Worm (Caenorhabditis elegans): ENCODE data around the gene ZK622.5.

DNA sequence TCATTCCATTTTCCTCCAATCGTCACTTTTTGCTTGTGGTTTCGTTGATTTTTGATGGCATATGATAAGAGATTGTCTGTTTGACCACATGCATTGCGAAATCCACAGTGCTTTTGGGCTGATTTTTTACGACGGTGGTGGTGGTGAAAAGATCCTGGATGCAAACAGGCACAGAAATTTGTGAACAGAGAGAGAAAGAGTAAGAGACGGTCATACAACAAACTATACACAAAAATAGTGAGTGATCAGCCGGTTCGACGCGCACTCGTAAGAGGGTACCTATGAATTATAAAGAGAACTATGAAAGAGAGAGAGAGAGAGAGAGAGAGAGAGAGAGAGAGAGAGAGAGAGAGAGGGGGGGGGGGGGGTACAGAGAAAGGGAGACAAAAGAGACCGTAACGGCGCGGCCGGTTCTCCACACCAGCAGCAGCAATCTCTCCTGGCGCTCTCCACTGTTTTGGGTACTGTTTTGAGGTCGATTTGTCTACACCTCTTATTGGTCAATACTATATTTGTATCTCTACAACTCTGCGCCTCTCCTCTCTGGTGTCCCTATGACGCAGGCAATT, 32.6 kb downstream of the ZK622.5 start:
- TF ChIP-seq elt-3 (tag; optimal IDR thresholded peaks at IDR 0.05) (no peak), unc-62 (GFP tag; optimal IDR thresholded peaks at IDR 0.05) (no peak), nhr-11 (tag; optimal IDR thresholded peaks at IDR 0.05) (no peak), R02D3.7 (tag; optimal IDR thresholded peaks at IDR 0.05) (no peak), F13H6.1 (tag; optimal IDR thresholded peaks at IDR 0.05) (peak; percentile 86), nhr-237 (tag; optimal IDR thresholded peaks at IDR 0.05) (no peak), peb-1 (tag; optimal IDR thresholded peaks at IDR 0.05) (no peak), ama-1 (optimal IDR thresholded peaks at IDR 0.05) (no peak)
